Fruit fly (Drosophila melanogaster) whole organism, embryonic: ENCODE data around the gene Cow.

Experiments
- BEAF-32 ChIP-seq: fragments of 200-800 bp; sonication (Bioruptor generic); optimal IDR thresholded peaks from 3 replicates; lab custom pipeline; 2017; ENCODE audit warnings: missing biosample characterization, missing genetic modification characterization, mild to moderate bottlenecking, moderate library complexity, missing genetic modification reagents
- Bdp1 ChIP-seq: fragments of 200-800 bp; sonication (Bioruptor generic); optimal IDR thresholded peaks from 3 replicates; lab custom pipeline; 2016; ENCODE audit warnings: missing biosample characterization, missing genetic modification characterization
- CG18011 ChIP-seq: fragments of 200-800 bp; sonication (Bioruptor generic); optimal IDR thresholded peaks from 2 replicates; lab custom pipeline; 2017; ENCODE audit warnings: missing biosample characterization, missing genetic modification characterization, mild to moderate bottlenecking, moderate library complexity, missing genotype
- CG18476 ChIP-seq: fragments of 200-800 bp; sonication (Bioruptor generic); optimal IDR thresholded peaks from 2 replicates; lab custom pipeline; 2016; ENCODE audit warnings: missing biosample characterization, mild to moderate bottlenecking, missing genetic modification characterization
- CG18619 ChIP-seq: fragments of 200-800 bp; sonication (Bioruptor generic); optimal IDR thresholded peaks from 3 replicates; lab custom pipeline; 2017; ENCODE audit warnings: missing biosample characterization, mild to moderate bottlenecking, missing genetic modification characterization
- CG2712 ChIP-seq: fragments of 200-800 bp; optimal IDR thresholded peaks from 3 replicates; lab custom pipeline; 2019; ENCODE audit warnings: missing biosample characterization, mild to moderate bottlenecking, missing genetic modification characterization, moderate library complexity
- CG4424 ChIP-seq: fragments of 200-800 bp; sonication (Bioruptor generic); optimal IDR thresholded peaks from 3 replicates; lab custom pipeline; 2016; ENCODE audit warnings: missing biosample characterization, missing genetic modification characterization
- CG4820 ChIP-seq: fragments of 200-800 bp; sonication (Bioruptor generic); optimal IDR thresholded peaks from 3 replicates; lab custom pipeline; 2016; ENCODE audit warnings: missing biosample characterization, missing genetic modification characterization
- CG5245 ChIP-seq: fragments of 200-800 bp; sonication (Bioruptor generic); optimal IDR thresholded peaks from 3 replicates; lab custom pipeline; 2016; ENCODE audit warnings: missing biosample characterization, missing genetic modification characterization
- CG6854 ChIP-seq: fragments of 200-800 bp; sonication (Bioruptor generic); optimal IDR thresholded peaks from 3 replicates; lab custom pipeline; 2017; ENCODE audit warnings: missing biosample characterization, mild to moderate bottlenecking, missing genetic modification characterization
- CG8290 ChIP-seq, 3 experiments: fragments of 200-800 bp; sonication (Bioruptor generic); optimal IDR thresholded peaks; 2 replicates each; lab custom pipeline; 2016 to 2019; ENCODE audit warnings: missing biosample characterization in 3 of 3, missing genetic modification characterization in 3 of 3, mild to moderate bottlenecking in 2 of 3, moderate library complexity in 1 of 3
- CG8765 ChIP-seq: fragments of 200-800 bp; sonication (Bioruptor generic); IDR thresholded peaks from 2 replicates; pipeline ENCODE4 v1.3.6; 2022; ENCODE audit warnings: missing biosample characterization, missing genetic modification characterization
- CG9437 ChIP-seq: fragments of 200-800 bp; sonication (Bioruptor generic); optimal IDR thresholded peaks from 2 replicates; lab custom pipeline; 2018; ENCODE audit warnings: missing biosample characterization, mild to moderate bottlenecking, missing genetic modification characterization
- CG9876 ChIP-seq: fragments of 200-800 bp; sonication (Bioruptor generic); optimal IDR thresholded peaks from 2 replicates; lab custom pipeline; 2016; ENCODE audit warnings: missing biosample characterization, missing genetic modification characterization
- Doc2 ChIP-seq: fragments of 200-800 bp; sonication (Bioruptor generic); IDR thresholded peaks from 2 replicates; pipeline ENCODE4 v1.3.6; 2022; ENCODE audit warnings: missing biosample characterization, missing genetic modification characterization
- Doc3 ChIP-seq: fragments of 200-800 bp; sonication (Bioruptor generic); IDR thresholded peaks from 3 replicates; pipeline ENCODE4 v1.3.6; 2022; ENCODE audit warnings: missing biosample characterization, missing genetic modification characterization; ENCODE audit not compliant: partially characterized antibody
- Ets65A ChIP-seq: fragments of 200-800 bp; sonication (Bioruptor generic); peaks from one replicate; lab custom pipeline; 2016; ENCODE audit warnings: missing biosample characterization, missing genetic modification characterization
- HLH3B ChIP-seq: fragments of 200-800 bp; sonication (Bioruptor generic); IDR thresholded peaks from 2 replicates; pipeline ENCODE4 v1.3.6; 2022; ENCODE audit warnings: missing biosample characterization, missing genetic modification characterization
- Hr39 ChIP-seq: fragments of >200 bp; optimal IDR thresholded peaks from 2 replicates; lab custom pipeline; 2017
- Hr51 ChIP-seq, 2 experiments: fragments of 200-800 bp; sonication (Bioruptor generic); optimal IDR thresholded peaks; 2 replicates in 1 of 2; 3 replicates in 1 of 2; lab custom pipeline; 2016 to 2018; ENCODE audit warnings: missing biosample characterization in 2 of 2, missing genetic modification characterization in 2 of 2, mild to moderate bottlenecking in 1 of 2, moderate library complexity in 1 of 2
- MESR4 ChIP-seq: fragments of 200-800 bp; sonication (Bioruptor generic); optimal IDR thresholded peaks from 2 replicates; lab custom pipeline; 2018; ENCODE audit warnings: missing biosample characterization, mild to moderate bottlenecking, missing genetic modification characterization, moderate library complexity
- Mad ChIP-seq: fragments of 200-800 bp; sonication (Bioruptor generic); optimal IDR thresholded peaks from 2 replicates; lab custom pipeline; 2016; ENCODE audit warnings: missing biosample characterization, missing genetic modification characterization
- Nf-YA ChIP-seq: fragments of 200-800 bp; sonication (Bioruptor generic); IDR thresholded peaks from 2 replicates; pipeline ENCODE4 v1.3.6; 2022; ENCODE audit warnings: missing biosample characterization, missing genetic modification characterization
- YL-1 ChIP-seq: fragments of 200-800 bp; sonication (Bioruptor generic); optimal IDR thresholded peaks from 3 replicates; lab custom pipeline; 2017; ENCODE audit warnings: missing biosample characterization, mild to moderate bottlenecking, missing genetic modification characterization
- ara ChIP-seq: fragments of 200-800 bp; sonication (Bioruptor generic); IDR thresholded peaks from 2 replicates; pipeline ENCODE4 v1.3.6; 2022; ENCODE audit warnings: missing biosample characterization, missing genetic modification characterization
- chinmo ChIP-seq: fragments of 200-800 bp; sonication (Bioruptor generic); IDR thresholded peaks from 4 replicates; pipeline ENCODE4 v1.3.6; 2022; ENCODE audit warnings: missing biosample characterization, missing genetic modification characterization; ENCODE audit not compliant: partially characterized antibody
- chm ChIP-seq: fragments of 200-800 bp; sonication (Bioruptor generic); IDR thresholded peaks from 2 replicates; pipeline ENCODE4 v1.3.6; 2022; ENCODE audit warnings: missing biosample characterization, missing genetic modification characterization
- chn ChIP-seq: fragments of 200-800 bp; sonication (Bioruptor generic); optimal IDR thresholded peaks from 2 replicates; lab custom pipeline; 2016; ENCODE audit warnings: missing biosample characterization, missing genetic modification characterization
- ci ChIP-seq: fragments of 200-800 bp; sonication (Bioruptor generic); IDR thresholded peaks from 3 replicates; pipeline ENCODE4 v1.3.6; 2022; ENCODE audit warnings: missing biosample characterization, missing genetic modification characterization
- crc ChIP-seq: fragments of 200-800 bp; sonication (Bioruptor generic); optimal IDR thresholded peaks from 2 replicates; lab custom pipeline; 2016; ENCODE audit warnings: missing biosample characterization, missing genetic modification characterization
- emc ChIP-seq: fragments of 200-800 bp; sonication (Bioruptor generic); optimal IDR thresholded peaks from 2 replicates; lab custom pipeline; 2016; ENCODE audit warnings: missing biosample characterization, missing genetic modification characterization
- eve ChIP-seq, 2 experiments: fragments of >200 bp; optimal IDR thresholded peaks; 2 replicates each; lab custom pipeline; 2017; ENCODE audit warnings: missing biosample characterization in 2 of 2, missing genetic modification characterization in 2 of 2
- gsb ChIP-seq: fragments of 200-800 bp; sonication (Bioruptor generic); IDR thresholded peaks from 2 replicates; pipeline ENCODE4 v1.3.6; 2022; ENCODE audit warnings: missing biosample characterization, missing genetic modification characterization
- ham ChIP-seq: fragments of 200-800 bp; sonication (Bioruptor generic); IDR thresholded peaks from 2 replicates; pipeline ENCODE4 v1.3.6; 2022; ENCODE audit warnings: missing biosample characterization, missing genetic modification characterization
- schlank ChIP-seq: fragments of 200-800 bp; sonication (Bioruptor generic); optimal IDR thresholded peaks from 2 replicates; lab custom pipeline; 2018; ENCODE audit warnings: missing biosample characterization, mild to moderate bottlenecking, missing genetic modification characterization
- ssp ChIP-seq: fragments of 200-800 bp; sonication (Bioruptor generic); IDR thresholded peaks from 2 replicates; pipeline ENCODE4 v1.3.6; 2022; ENCODE audit warnings: missing biosample characterization, missing genetic modification characterization
- trem ChIP-seq: fragments of 200-800 bp; optimal IDR thresholded peaks from 3 replicates; lab custom pipeline; 2019; ENCODE audit warnings: missing biosample characterization, mild to moderate bottlenecking, missing genetic modification characterization, moderate library complexity
- trh ChIP-seq: fragments of 200-800 bp; sonication (Bioruptor generic); optimal IDR thresholded peaks from 2 replicates; lab custom pipeline; 2016; ENCODE audit warnings: missing biosample characterization, missing genetic modification characterization
- ttk ChIP-seq: fragments of 200-800 bp; sonication (Bioruptor generic); IDR thresholded peaks from 2 replicates; pipeline ENCODE4 v2.1.2; 2022; ENCODE audit warnings: missing biosample characterization, missing genetic modification characterization
- wor ChIP-seq: fragments of 200-800 bp; sonication (Bioruptor generic); IDR thresholded peaks from 2 replicates; pipeline ENCODE4 v1.3.6; 2022; ENCODE audit warnings: missing biosample characterization, missing genetic modification characterization
- yki ChIP-seq: fragments of >200 bp; optimal IDR thresholded peaks from 3 replicates; lab custom pipeline; 2018

The Cow gene

DNA sequence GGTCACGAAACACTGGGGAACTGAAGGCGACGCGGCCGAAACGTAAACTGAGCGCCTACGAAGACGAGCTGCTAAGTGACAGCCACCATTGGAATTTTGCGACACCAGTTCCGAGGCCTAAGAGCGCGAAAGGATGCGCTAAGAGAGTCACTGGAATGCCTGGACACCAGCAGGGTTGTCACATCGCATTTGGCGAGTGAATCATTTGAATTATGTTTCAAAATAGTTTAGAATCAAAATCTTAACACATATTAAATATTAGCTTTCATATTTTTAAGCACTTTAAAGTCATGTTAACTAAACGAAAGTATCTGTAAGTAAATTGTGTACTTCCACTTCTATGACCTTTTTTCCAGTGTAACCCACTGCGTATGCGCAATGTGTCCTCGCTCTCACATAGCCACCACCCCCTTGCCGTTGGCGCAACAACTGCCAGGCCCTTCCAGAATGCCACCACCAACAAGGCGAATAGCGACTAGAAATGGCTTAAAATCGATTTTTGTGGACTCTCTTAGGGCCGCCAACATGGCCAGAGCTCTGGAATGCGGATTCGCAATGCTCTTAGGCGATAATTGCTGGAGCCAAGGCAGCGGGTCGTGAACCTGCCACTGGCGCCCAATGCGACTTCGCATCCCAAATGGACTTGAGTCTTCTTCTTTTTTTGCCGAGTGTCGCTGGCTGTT lies at the start of gene Cow (continued):
- no peak for TF ChIP-seq CG4424 (GFP tag; lab: Kevin White, UChicago)
- no peak for TF ChIP-seq CG18011 (GFP tag; lab: Kevin White, UChicago)
- TF ChIP-seq CG5245, result peak; percentile 4
- no peak for TF ChIP-seq BEAF-32 (GFP tag; lab: Kevin White, UChicago)
- TF ChIP-seq CG18476, result peak; percentile 51
- TF ChIP-seq chn (GFP tag; lab: Kevin White, UChicago), result no peak
- TF ChIP-seq Nf-YA (GFP tag; lab: Robert Waterston, UW), result peak; percentile 19; the same call in 1 of the 2 replicates
- TF ChIP-seq CG8765 (GFP tag; lab: Robert Waterston, UW), result no peak
- TF ChIP-seq MESR4 (GFP tag; lab: Kevin White, UChicago), result no peak
- no peak for TF ChIP-seq ham
- peak; percentile 70 for TF ChIP-seq ci (GFP tag; lab: Robert Waterston, UW)
- TF ChIP-seq Bdp1 (GFP tag; lab: Kevin White, UChicago), result peak; percentile 42
- TF ChIP-seq Ets65A (GFP tag; lab: Kevin White, UChicago), result peak; percentile 92
- peak; percentile 69 for TF ChIP-seq CG6854 (GFP tag; lab: Kevin White, UChicago)
- TF ChIP-seq CG4820 (GFP tag; lab: Kevin White, UChicago), result peak; percentile 20
- TF ChIP-seq chinmo, result no peak
- no peak for TF ChIP-seq gsb (GFP tag; lab: Robert Waterston, UW)
- no peak for TF ChIP-seq CG8290 (GFP tag; optimal IDR thresholded peaks at IDR 0.05; lab: Kevin White, UChicago)
- TF ChIP-seq CG8290 (tag; optimal IDR thresholded peaks at IDR 0.05; lab: Kevin White, UChicago), result peak in 1 of 2 experiments; percentile 85
- TF ChIP-seq CG9876, result no peak
- peak; percentile 48; the same call in 1 of the 2 replicates for TF ChIP-seq ssp
- TF ChIP-seq ttk, result peak; percentile 66
- no peak for TF ChIP-seq yki (lab: Kevin White, UChicago)
- no peak for TF ChIP-seq trem (tag; lab: Kevin White, UChicago)
- TF ChIP-seq CG18619 (GFP tag; lab: Kevin White, UChicago), result peak; percentile 62
- TF ChIP-seq Doc3 (GFP tag; lab: Robert Waterston, UW), result no peak
- TF ChIP-seq HLH3B (GFP tag; lab: Robert Waterston, UW), result peak; percentile 66
- TF ChIP-seq Hr39 (lab: Kevin White, UChicago), result no peak
- TF ChIP-seq YL-1 (GFP tag; lab: Kevin White, UChicago), result no peak
- TF ChIP-seq wor (GFP tag; lab: Robert Waterston, UW), result no peak
- TF ChIP-seq trh (GFP tag; lab: Kevin White, UChicago), result peak; percentile 13
- TF ChIP-seq schlank (tag; lab: Kevin White, UChicago), result peak; percentile 43
- TF ChIP-seq eve (GFP tag; optimal IDR thresholded peaks at IDR 0.05; lab: Kevin White, UChicago), result no peak
- no peak for TF ChIP-seq emc
- TF ChIP-seq Mad (GFP tag; lab: Kevin White, UChicago), result peak; percentile 16
- no peak for TF ChIP-seq Doc2
- peak; percentile 31 for TF ChIP-seq crc (GFP tag; lab: Kevin White, UChicago)
- peak; percentile 7 for TF ChIP-seq CG9437 (GFP tag; lab: Kevin White, UChicago)
- no peak for TF ChIP-seq chm (GFP tag; lab: Robert Waterston, UW)
- TF ChIP-seq CG2712 (tag; lab: Kevin White, UChicago), result peak; percentile 44
- no peak for TF ChIP-seq ara (GFP tag; lab: Robert Waterston, UW)
- TF ChIP-seq Hr51 (GFP tag; optimal IDR thresholded peaks at IDR 0.05; lab: Kevin White, UChicago), result peak; percentile 43 to 73
